Worm (Caenorhabditis elegans) whole organism, young adult: ENCODE results near the gene B0252.5.

ENCODE experiments used
- T07F8.4 ChIP-seq: sonication (generic microtip); optimal IDR thresholded peaks from 2 replicates; lab custom pipeline; 2016; ENCODE audit warnings: mild to moderate bottlenecking, missing genetic modification characterization, moderate library complexity, missing compliant biosample characterization
- Y56A3A.18 ChIP-seq: fragments of 200-800 bp; sonication (Bioruptor generic); IDR thresholded peaks from 2 replicates; pipeline ENCODE4 v1.3.6; 2022; ENCODE audit warnings: missing genetic modification reagents, missing genetic modification characterization, missing compliant biosample characterization
- ZK185.1 ChIP-seq: sonication (generic microtip); optimal IDR thresholded peaks from 2 replicates; lab custom pipeline; 2016; ENCODE audit warnings: mild to moderate bottlenecking, missing genetic modification characterization, missing compliant biosample characterization; ENCODE audit not compliant: poor library complexity, severe bottlenecking
- atf-7 ChIP-seq: sonication (generic microtip); optimal IDR thresholded peaks from 2 replicates; lab custom pipeline; 2017; ENCODE audit warnings: mild to moderate bottlenecking, missing genetic modification characterization, missing compliant biosample characterization
- dpff-1 ChIP-seq: sonication (generic microtip); optimal IDR thresholded peaks from 2 replicates; lab custom pipeline; 2017; ENCODE audit warnings: mild to moderate bottlenecking, missing genetic modification characterization, missing compliant biosample characterization
- dpl-1 ChIP-seq: fragments of 150-350 bp; optimal IDR thresholded peaks from 2 replicates; lab custom pipeline; 2014; ENCODE audit warnings: missing biosample characterization, missing genetic modification reagents, missing genetic modification characterization
- let-526 ChIP-seq: fragments of 200-800 bp; sonication (Bioruptor generic); IDR thresholded peaks from 2 replicates; pipeline ENCODE4 v1.3.6; 2022; ENCODE audit warnings: missing genetic modification reagents, missing genetic modification characterization, missing compliant biosample characterization
- lin-40 ChIP-seq: sonication (generic microtip); optimal IDR thresholded peaks from 2 replicates; lab custom pipeline; 2016; ENCODE audit warnings: missing genetic modification characterization, mild to moderate bottlenecking, missing compliant biosample characterization, missing genotype, missing genetic modification reagents
- lsl-1 ChIP-seq: fragments of 200-800 bp; sonication (Bioruptor generic); optimal IDR thresholded peaks from 2 replicates; lab custom pipeline; 2018; ENCODE audit warnings: mild to moderate bottlenecking, missing genetic modification characterization, moderate library complexity, missing compliant biosample characterization
- pbrm-1 ChIP-seq: fragments of 200-800 bp; sonication (Bioruptor generic); IDR thresholded peaks from 2 replicates; pipeline ENCODE4 v1.3.6; 2022; ENCODE audit warnings: missing genetic modification reagents, missing genetic modification characterization, missing compliant biosample characterization
- unc-130 ChIP-seq: sonication (generic microtip); optimal IDR thresholded peaks from 2 replicates; lab custom pipeline; 2016; ENCODE audit warnings: missing genetic modification reagents, missing genetic modification characterization, missing compliant biosample characterization
- zim-3 ChIP-seq: sonication (generic microtip); optimal IDR thresholded peaks from 2 replicates; lab custom pipeline; 2017; ENCODE audit warnings: mild to moderate bottlenecking, missing genetic modification characterization, moderate library complexity, missing compliant biosample characterization
- ztf-18 ChIP-seq: sonication (generic microtip); optimal IDR thresholded peaks from 2 replicates; lab custom pipeline; 2016; ENCODE audit warnings: missing genotype, mild to moderate bottlenecking, missing genetic modification characterization, missing compliant biosample characterization
- ztf-6 ChIP-seq: fragments of 200-800 bp; sonication (Bioruptor generic); IDR thresholded peaks from 2 replicates; pipeline ENCODE4 v1.3.6; 2022; ENCODE audit warnings: missing genetic modification reagents, missing genetic modification characterization, missing compliant biosample characterization

- peak; percentile 54 for TF ChIP-seq lin-40 (tag; lab: Kevin White, UChicago)
- TF ChIP-seq dpff-1: no peak
- TF ChIP-seq let-526 (GFP tag; lab: Robert Waterston, UW): no peak
- 0 out of 2 replicates have a peak, but pooled peaks have one; percentile 25 for TF ChIP-seq pbrm-1 (GFP tag; lab: Robert Waterston, UW)
- TF ChIP-seq ztf-18 (tag; lab: Kevin White, UChicago): no peak
- no peak for TF ChIP-seq ZK185.1 (tag; lab: Kevin White, UChicago)
- TF ChIP-seq dpl-1 (GFP tag; lab: Kevin White, UChicago): no peak
- TF ChIP-seq T07F8.4: no peak
- no peak for TF ChIP-seq zim-3
- no peak for TF ChIP-seq ztf-6 (GFP tag; lab: Robert Waterston, UW)
- TF ChIP-seq lsl-1: no peak
- no peak for TF ChIP-seq atf-7 (tag; lab: Kevin White, UChicago)
- TF ChIP-seq unc-130 (GFP tag; lab: Kevin White, UChicago): no peak
- peak; percentile 68; the same call in 1 of the 2 replicates for TF ChIP-seq Y56A3A.18 (GFP tag; lab: Robert Waterston, UW)
Observed at ce11 chrII:6888211-6888610, 30.5 kb downstream of the B0252.5 start.
